Worm (Caenorhabditis elegans) whole organism, L4 larva: ENCODE results near the gene srt-19.

Experiments
- T26A8.4 ChIP-seq: fragments of 200-800 bp; sonication (Bioruptor generic); IDR thresholded peaks from 2 replicates; pipeline ENCODE4 v1.3.6; 2022; ENCODE audit warnings: missing genetic modification characterization, missing compliant biosample characterization
- ces-1 ChIP-seq: fragments of 150-350 bp; sonication (generic microtip); optimal IDR thresholded peaks from 4 replicates; lab custom pipeline; 2014; ENCODE audit warnings: missing biosample characterization, missing genetic modification reagents, missing genetic modification characterization
- egl-27 ChIP-seq: sonication (generic microtip); optimal IDR thresholded peaks from 3 replicates; lab custom pipeline; 2017; ENCODE audit warnings: missing biosample characterization, missing genetic modification reagents, missing genetic modification characterization
- hlh-30 ChIP-seq: sonication (generic microtip); optimal IDR thresholded peaks from 2 replicates; lab custom pipeline; 2017; ENCODE audit warnings: antibody characterized with exemption, mild to moderate bottlenecking, missing genetic modification characterization, missing compliant biosample characterization; ENCODE audit not compliant: insufficient read depth
- lin-39 ChIP-seq: fragments of 150-350 bp; optimal IDR thresholded peaks from 2 replicates; lab custom pipeline; 2014; ENCODE audit warnings: missing biosample characterization, missing genetic modification reagents, missing genetic modification characterization
- lir-3 ChIP-seq: sonication (generic microtip); optimal IDR thresholded peaks from 2 replicates; lab custom pipeline; 2016; ENCODE audit warnings: mild to moderate bottlenecking, missing genetic modification characterization, missing compliant biosample characterization
- mep-1 ChIP-seq: fragments of 150-350 bp; sonication (generic microtip); optimal IDR thresholded peaks from 3 replicates; lab custom pipeline; 2014; ENCODE audit warnings: missing biosample characterization, missing genetic modification characterization
- nhr-28 ChIP-seq: fragments of 150-350 bp; optimal IDR thresholded peaks from 2 replicates; lab custom pipeline; 2014; ENCODE audit warnings: missing biosample characterization, missing genetic modification characterization
- nhr-76 ChIP-seq: fragments of 150-350 bp; optimal IDR thresholded peaks from 2 replicates; lab custom pipeline; 2014; ENCODE audit warnings: missing biosample characterization, missing genetic modification characterization

- no peak for TF ChIP-seq egl-27
- TF ChIP-seq nhr-76 (tag; lab: Kevin White, UChicago): no peak
- TF ChIP-seq T26A8.4 (GFP tag; lab: Robert Waterston, UW): no peak
- TF ChIP-seq lin-39 (tag; lab: Kevin White, UChicago): no peak
- no peak for TF ChIP-seq hlh-30 (tag; lab: Kevin White, UChicago)
- no peak for TF ChIP-seq ces-1 (GFP tag; lab: Kevin White, UChicago)
- TF ChIP-seq lir-3 (tag; lab: Kevin White, UChicago): no peak
- no peak for TF ChIP-seq nhr-28 (tag; lab: Kevin White, UChicago)
- no peak for TF ChIP-seq mep-1
These were observed 40.6 kb downstream of the srt-19 start, which contains the start of gene nhr-125 for ce11 chrV:4325415-4325814.
